Worm (Caenorhabditis elegans) whole organism, young adult: ENCODE data around the gene F42F12.11.

Source experiments
- B0261.1 ChIP-seq: sonication (generic microtip); optimal IDR thresholded peaks from 2 replicates; lab custom pipeline; 2016; ENCODE audit warnings: mild to moderate bottlenecking, missing genetic modification characterization, moderate library complexity, missing compliant biosample characterization
- B0336.3 ChIP-seq: fragments of 200-800 bp; sonication (Bioruptor generic); IDR thresholded peaks from 2 replicates; pipeline ENCODE4 v1.3.6; 2022; ENCODE audit warnings: missing genetic modification characterization, missing compliant biosample characterization
- D2030.7 ChIP-seq: fragments of 200-800 bp; sonication (Bioruptor generic); IDR thresholded peaks from 2 replicates; pipeline ENCODE4 v1.3.6; 2022; ENCODE audit warnings: missing genetic modification reagents, missing genetic modification characterization, missing compliant biosample characterization
- F23B12.7 ChIP-seq: sonication (generic microtip); optimal IDR thresholded peaks from 2 replicates; lab custom pipeline; 2017; ENCODE audit warnings: missing genetic modification characterization, mild to moderate bottlenecking, missing compliant biosample characterization, antibody characterized with exemption, moderate library complexity; ENCODE audit not compliant: insufficient read depth
- F37B4.10 ChIP-seq: fragments of 200-800 bp; sonication (Bioruptor generic); IDR thresholded peaks from 2 replicates; pipeline ENCODE4 v1.3.6; 2022; ENCODE audit warnings: missing genetic modification characterization, missing compliant biosample characterization
- F49E8.2 ChIP-seq: sonication (generic microtip); optimal IDR thresholded peaks from 3 replicates; lab custom pipeline; 2017; ENCODE audit warnings: missing genetic modification characterization, mild to moderate bottlenecking, missing compliant biosample characterization, antibody characterized with exemption, moderate library complexity; ENCODE audit not compliant: insufficient read depth
- F55B11.4 ChIP-seq: sonication (generic microtip); optimal IDR thresholded peaks from 2 replicates; lab custom pipeline; 2016; ENCODE audit warnings: missing compliant biosample characterization, missing genetic modification characterization, borderline replicate concordance; ENCODE audit not compliant: insufficient read depth
- F57A8.1 ChIP-seq: fragments of 200-800 bp; sonication (Bioruptor generic); optimal IDR thresholded peaks from 2 replicates; lab custom pipeline; 2018; ENCODE audit warnings: mild to moderate bottlenecking, missing genetic modification characterization, moderate library complexity, missing compliant biosample characterization
- F57C9.4 ChIP-seq: sonication (generic microtip); optimal IDR thresholded peaks from 2 replicates; lab custom pipeline; 2017; ENCODE audit warnings: mild to moderate bottlenecking, missing genetic modification characterization, missing compliant biosample characterization
- K11D2.4 ChIP-seq: fragments of 200-800 bp; sonication (Bioruptor generic); IDR thresholded peaks from 2 replicates; pipeline ENCODE4 v1.3.6; 2022; ENCODE audit warnings: missing genetic modification reagents, missing genetic modification characterization, missing compliant biosample characterization
- T07F8.4 ChIP-seq: sonication (generic microtip); optimal IDR thresholded peaks from 2 replicates; lab custom pipeline; 2016; ENCODE audit warnings: mild to moderate bottlenecking, missing genetic modification characterization, moderate library complexity, missing compliant biosample characterization
- Y53F4B.3 ChIP-seq: fragments of 200-800 bp; sonication (Bioruptor generic); IDR thresholded peaks from 2 replicates; pipeline ENCODE4 v1.3.6; 2022; ENCODE audit warnings: missing genetic modification reagents, missing genetic modification characterization, missing compliant biosample characterization
- Y56A3A.18 ChIP-seq: fragments of 200-800 bp; sonication (Bioruptor generic); IDR thresholded peaks from 2 replicates; pipeline ENCODE4 v1.3.6; 2022; ENCODE audit warnings: missing genetic modification reagents, missing genetic modification characterization, missing compliant biosample characterization
- Y67H2A.10 ChIP-seq: fragments of 200-800 bp; sonication (Bioruptor generic); conservative IDR thresholded peaks from 2 replicates; pipeline ENCODE4 v1.3.6; 2022; ENCODE audit warnings: missing genetic modification reagents, missing genetic modification characterization, missing compliant biosample characterization
- Y95B8A.8 ChIP-seq: fragments of 200-800 bp; sonication (Bioruptor generic); IDR thresholded peaks from 2 replicates; pipeline ENCODE4 v1.3.6; 2022; ENCODE audit warnings: missing genetic modification reagents, missing genetic modification characterization, missing compliant biosample characterization
- akir-1 ChIP-seq: fragments of 200-800 bp; sonication (Bioruptor generic); optimal IDR thresholded peaks from 2 replicates; lab custom pipeline; 2018; ENCODE audit warnings: mild to moderate bottlenecking, missing genetic modification characterization, moderate library complexity, missing compliant biosample characterization
- aptf-2 ChIP-seq: fragments of 200-800 bp; sonication (Bioruptor generic); conservative IDR thresholded peaks from 2 replicates; pipeline ENCODE4 v1.3.6; 2022; ENCODE audit warnings: missing genetic modification reagents, missing genetic modification characterization, missing compliant biosample characterization
- attf-3 ChIP-seq: fragments of 200-800 bp; sonication (Bioruptor generic); conservative IDR thresholded peaks from 2 replicates; pipeline ENCODE4 v1.3.6; 2022; ENCODE audit warnings: missing genetic modification reagents, missing genetic modification characterization, missing compliant biosample characterization
- attf-6 ChIP-seq: fragments of 200-800 bp; sonication (Bioruptor generic); IDR thresholded peaks from 2 replicates; pipeline ENCODE4 v1.3.6; 2022; ENCODE audit warnings: missing genetic modification reagents, missing genetic modification characterization, missing compliant biosample characterization
- bed-2 ChIP-seq: fragments of 200-800 bp; sonication (Bioruptor generic); IDR thresholded peaks from 2 replicates; pipeline ENCODE4 v1.3.6; 2022; ENCODE audit warnings: missing genetic modification reagents, missing genetic modification characterization, missing compliant biosample characterization
- ccch-3 ChIP-seq: fragments of 200-800 bp; sonication (Bioruptor generic); optimal IDR thresholded peaks from 2 replicates; lab custom pipeline; 2018; ENCODE audit warnings: mild to moderate bottlenecking, missing genetic modification characterization, missing compliant biosample characterization
- cebp-1 ChIP-seq, 2 experiments: fragments of 200-800 bp in 1 of 2; sonication (Bioruptor generic) in 1 of 2; sonication (generic microtip) in 1 of 2; IDR thresholded peaks in 1 of 2; optimal IDR thresholded peaks in 1 of 2; 2 replicates each; pipeline versions ENCODE4 v1.3.6 to Lab custom; 2017 to 2022; ENCODE audit warnings: missing compliant biosample characterization in 2 of 2, missing genetic modification characterization in 2 of 2, mild to moderate bottlenecking in 1 of 2, missing genetic modification reagents in 1 of 2, moderate library complexity in 1 of 2
- ceh-100 ChIP-seq: fragments of 200-800 bp; sonication (Bioruptor generic); IDR thresholded peaks from 2 replicates; pipeline ENCODE4 v1.3.6; 2022; ENCODE audit warnings: missing genetic modification reagents, missing genetic modification characterization, missing compliant biosample characterization
- ceh-58 ChIP-seq: fragments of 200-800 bp; sonication (Bioruptor generic); IDR thresholded peaks from 2 replicates; pipeline ENCODE4 v1.3.6; 2022; ENCODE audit warnings: missing genetic modification characterization, missing compliant biosample characterization
- ceh-79 ChIP-seq: sonication (generic microtip); optimal IDR thresholded peaks from 2 replicates; lab custom pipeline; 2017; ENCODE audit warnings: mild to moderate bottlenecking, missing genetic modification characterization, missing compliant biosample characterization
- efl-1 ChIP-seq: fragments of 150-350 bp; optimal IDR thresholded peaks from 2 replicates; lab custom pipeline; 2014; ENCODE audit warnings: missing biosample characterization, missing genetic modification reagents, missing genetic modification characterization
- egl-44 ChIP-seq: fragments of 200-800 bp; sonication (Bioruptor generic); IDR thresholded peaks from 2 replicates; pipeline ENCODE4 v1.3.6; 2022; ENCODE audit warnings: missing genetic modification reagents, missing genetic modification characterization, missing compliant biosample characterization
- fkh-3 ChIP-seq: sonication (generic microtip); optimal IDR thresholded peaks from 2 replicates; lab custom pipeline; 2016; ENCODE audit warnings: mild to moderate bottlenecking, missing genetic modification characterization, missing compliant biosample characterization
- hmg-20 ChIP-seq: fragments of 200-800 bp; sonication (Bioruptor generic); IDR thresholded peaks from 2 replicates; pipeline ENCODE4 v1.3.6; 2022; ENCODE audit warnings: missing genetic modification reagents, missing genetic modification characterization, missing compliant biosample characterization
- lin-54 ChIP-seq: fragments of 200-800 bp; sonication (Bioruptor generic); optimal IDR thresholded peaks from 2 replicates; lab custom pipeline; 2018; ENCODE audit warnings: mild to moderate bottlenecking, missing genetic modification characterization, missing compliant biosample characterization
- lsy-27 ChIP-seq: sonication (generic microtip); optimal IDR thresholded peaks from 2 replicates; lab custom pipeline; 2017; ENCODE audit warnings: missing genetic modification characterization, mild to moderate bottlenecking, missing compliant biosample characterization, antibody characterized with exemption, missing genotype, borderline replicate concordance; ENCODE audit not compliant: insufficient read depth
- madf-10 ChIP-seq: sonication (generic microtip); optimal IDR thresholded peaks from 2 replicates; lab custom pipeline; 2016; ENCODE audit warnings: mild to moderate bottlenecking, missing genetic modification characterization, missing compliant biosample characterization
- mxl-1 ChIP-seq: sonication (generic microtip); optimal IDR thresholded peaks from 2 replicates; lab custom pipeline; 2016; ENCODE audit warnings: missing genetic modification characterization, missing compliant biosample characterization
- nfya-1 ChIP-seq: sonication (generic microtip); optimal IDR thresholded peaks from 2 replicates; lab custom pipeline; 2017; ENCODE audit warnings: antibody characterized with exemption, missing compliant biosample characterization, missing genetic modification characterization, borderline replicate concordance; ENCODE audit not compliant: insufficient read depth
- nfyb-1 ChIP-seq: fragments of 200-800 bp; sonication (Bioruptor generic); IDR thresholded peaks from 2 replicates; pipeline ENCODE4 v1.3.6; 2022; ENCODE audit warnings: missing genetic modification reagents, missing genetic modification characterization, missing compliant biosample characterization
- pbrm-1 ChIP-seq: fragments of 200-800 bp; sonication (Bioruptor generic); IDR thresholded peaks from 2 replicates; pipeline ENCODE4 v1.3.6; 2022; ENCODE audit warnings: missing genetic modification reagents, missing genetic modification characterization, missing compliant biosample characterization
- pha-4 ChIP-seq: fragments of 150-350 bp; sonication (generic microtip); optimal IDR thresholded peaks from 2 replicates; lab custom pipeline; 2014; ENCODE audit warnings: missing biosample characterization, missing genetic modification reagents, missing genetic modification characterization
- rec-8 ChIP-seq, 2 experiments: sonication (generic microtip); optimal IDR thresholded peaks; 2 replicates each; lab custom pipeline; 2016; ENCODE audit warnings: mild to moderate bottlenecking in 2 of 2, missing genetic modification characterization in 2 of 2, missing genetic modification reagents in 2 of 2, missing genotype in 2 of 2, missing biosample characterization in 1 of 2, missing compliant biosample characterization in 1 of 2, moderate library complexity in 1 of 2
- snpc-1.1 ChIP-seq: sonication (generic microtip); optimal IDR thresholded peaks from 2 replicates; lab custom pipeline; 2017; ENCODE audit warnings: missing genetic modification characterization, mild to moderate bottlenecking, missing compliant biosample characterization, antibody characterized with exemption, moderate library complexity, missing genotype, missing genetic modification reagents; ENCODE audit not compliant: insufficient read depth
- snpc-3.4 ChIP-seq: sonication (generic microtip); optimal IDR thresholded peaks from 2 replicates; lab custom pipeline; 2017; ENCODE audit warnings: missing genetic modification characterization, mild to moderate bottlenecking, missing compliant biosample characterization, antibody characterized with exemption, moderate library complexity, missing genotype, missing genetic modification reagents
- snpc-4 ChIP-seq, 5 experiments: fragments of 150-350 bp in 1 of 5; sonication (generic microtip) in 4 of 5; optimal IDR thresholded peaks; 2 replicates each; lab custom pipeline; 2014 to 2018; ENCODE audit warnings: missing genetic modification characterization in 5 of 5, missing biosample characterization in 3 of 5, antibody characterized with exemption in 2 of 5, mild to moderate bottlenecking in 2 of 5, missing compliant biosample characterization in 2 of 5, missing genotype in 2 of 5, moderate library complexity in 2 of 5, missing genetic modification reagents in 1 of 5
- tbp1 ChIP-seq: fragments of 200-800 bp; sonication (Bioruptor generic); optimal IDR thresholded peaks from 2 replicates; lab custom pipeline; 2018; ENCODE audit warnings: mild to moderate bottlenecking, missing genetic modification characterization, missing compliant biosample characterization
- tbx-9 ChIP-seq: sonication (generic microtip); optimal IDR thresholded peaks from 2 replicates; lab custom pipeline; 2016; ENCODE audit warnings: borderline replicate concordance, missing genetic modification characterization, inconsistent platforms, missing compliant biosample characterization
- ztf-25 ChIP-seq: fragments of 200-800 bp; sonication (Bioruptor generic); IDR thresholded peaks from 2 replicates; pipeline ENCODE4 v1.3.6; 2022; ENCODE audit warnings: missing genetic modification reagents, missing genetic modification characterization, missing compliant biosample characterization
- ztf-28 ChIP-seq: fragments of 200-800 bp; sonication (Bioruptor generic); IDR thresholded peaks from 2 replicates; pipeline ENCODE4 v1.3.6; 2022; ENCODE audit warnings: missing genetic modification reagents, missing genetic modification characterization, missing compliant biosample characterization

Gene F42F12.11

DNA sequence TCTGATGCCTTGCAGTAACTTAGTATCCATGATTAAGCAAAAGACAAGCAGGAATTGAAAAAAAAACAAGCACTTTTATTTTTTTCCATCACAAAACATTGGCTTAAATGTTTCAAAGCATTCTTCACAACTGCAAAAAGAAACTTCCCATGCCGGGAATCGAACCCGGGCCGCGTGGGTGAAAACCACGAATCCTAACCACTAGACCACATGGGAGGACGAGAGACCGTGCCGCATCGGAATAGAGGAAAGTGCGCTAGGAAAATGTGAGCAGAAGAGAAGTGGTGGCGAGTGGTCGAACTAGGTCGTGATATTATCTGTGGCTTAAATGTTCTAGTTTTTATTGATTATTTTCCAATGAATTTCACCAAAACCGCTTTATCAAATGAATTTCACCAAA lies 20.7 kb downstream of the F42F12.11 start (continued):
- TF ChIP-seq Y56A3A.18 (GFP tag; lab: Robert Waterston, UW) = 0 out of 2 replicates have a peak, but pooled peaks have one; percentile 71
- TF ChIP-seq F49E8.2 = no peak
- TF ChIP-seq mxl-1 (tag; lab: Kevin White, UChicago) = no peak
- TF ChIP-seq lin-54 = peak; percentile 27
- TF ChIP-seq Y95B8A.8 (GFP tag; lab: Robert Waterston, UW) = 0 out of 2 replicates have a peak, but pooled peaks have one; percentile 55
- TF ChIP-seq cebp-1 (GFP tag; IDR thresholded peaks at IDR 0.05; lab: Robert Waterston, UW) = 0 out of 2 replicates have a peak, but pooled peaks have one; percentile 45
- TF ChIP-seq cebp-1 (tag; optimal IDR thresholded peaks at IDR 0.05; lab: Kevin White, UChicago) = no peak
- peak; percentile 5 for TF ChIP-seq snpc-1.1 (tag; lab: Kevin White, UChicago)
- TF ChIP-seq D2030.7 (GFP tag; lab: Robert Waterston, UW) = peak; percentile 83
- TF ChIP-seq Y67H2A.10 (GFP tag; lab: Robert Waterston, UW) = no peak
- TF ChIP-seq T07F8.4 (tag; lab: Kevin White, UChicago) = no peak
- TF ChIP-seq F23B12.7 (tag; lab: Kevin White, UChicago) = no peak
- TF ChIP-seq ccch-3 (GFP tag; lab: Kevin White, UChicago) = no peak
- no peak for TF ChIP-seq F57A8.1 (GFP tag; lab: Kevin White, UChicago)
- TF ChIP-seq rec-8 (tag; optimal IDR thresholded peaks at IDR 0.05; lab: Kevin White, UChicago) = peak; percentile 17 to 56
- no peak for TF ChIP-seq F57C9.4 (tag; lab: Kevin White, UChicago)
- peak; percentile 46; the same call in 1 of the 2 replicates for TF ChIP-seq Y53F4B.3 (GFP tag; lab: Robert Waterston, UW)
- no peak for TF ChIP-seq akir-1 (GFP tag; lab: Kevin White, UChicago)
- TF ChIP-seq snpc-4 (GFP tag; optimal IDR thresholded peaks at IDR 0.05; lab: Kevin White, UChicago) = peak; percentile 14
- peak in 2 of 4 experiments; percentile 22 to 53 for TF ChIP-seq snpc-4 (tag; optimal IDR thresholded peaks at IDR 0.05; lab: Kevin White, UChicago)
- TF ChIP-seq ceh-79 (tag; lab: Kevin White, UChicago) = no peak
- TF ChIP-seq snpc-3.4 (tag; lab: Kevin White, UChicago) = no peak
- TF ChIP-seq ceh-58 (GFP tag; lab: Robert Waterston, UW) = no peak
- TF ChIP-seq pbrm-1 (GFP tag; lab: Robert Waterston, UW) = peak; percentile 78; the same call in 1 of the 2 replicates
- TF ChIP-seq hmg-20 (GFP tag; lab: Robert Waterston, UW) = 0 out of 2 replicates have a peak, but pooled peaks have one; percentile 42
- TF ChIP-seq K11D2.4 (GFP tag; lab: Robert Waterston, UW) = 0 out of 2 replicates have a peak, but pooled peaks have one; percentile 20
- no peak for TF ChIP-seq F37B4.10 (GFP tag; lab: Robert Waterston, UW)
- no peak; the same call in 1 of the 2 replicates for TF ChIP-seq B0336.3 (GFP tag; lab: Robert Waterston, UW)
- TF ChIP-seq F55B11.4 (tag; lab: Kevin White, UChicago) = no peak
- peak; percentile 69 for TF ChIP-seq nfyb-1 (GFP tag; lab: Robert Waterston, UW)
- no peak for TF ChIP-seq lsy-27 (tag; lab: Kevin White, UChicago)
- no peak for TF ChIP-seq ceh-100 (GFP tag; lab: Robert Waterston, UW)
- TF ChIP-seq tbx-9 = no peak
- no peak for TF ChIP-seq nfya-1 (tag; lab: Kevin White, UChicago)
- TF ChIP-seq bed-2 (GFP tag; lab: Robert Waterston, UW) = no peak
- peak; percentile 80; the same call in 1 of the 2 replicates for TF ChIP-seq egl-44 (GFP tag; lab: Robert Waterston, UW)
- 0 out of 2 replicates have a peak, but pooled peaks have one; percentile 34 for TF ChIP-seq attf-6 (GFP tag; lab: Robert Waterston, UW)
- peak; percentile 94 for TF ChIP-seq B0261.1
- TF ChIP-seq efl-1 = peak; percentile 6
- 0 out of 2 replicates have a peak, but pooled peaks have one; percentile 35 for TF ChIP-seq attf-3
- TF ChIP-seq aptf-2 (GFP tag; lab: Robert Waterston, UW) = no peak
- TF ChIP-seq pha-4 (tag; lab: Kevin White, UChicago) = no peak
- TF ChIP-seq tbp1 = peak; percentile 95
- no peak for TF ChIP-seq ztf-28 (GFP tag; lab: Robert Waterston, UW)
- TF ChIP-seq fkh-3 = no peak
- TF ChIP-seq ztf-25 (GFP tag; lab: Robert Waterston, UW) = 0 out of 2 replicates have a peak, but pooled peaks have one; percentile 46
- TF ChIP-seq madf-10 (tag; lab: Kevin White, UChicago) = peak; percentile 67
